Fruit fly (Drosophila melanogaster) whole organism, pupa: ENCODE results near the gene CG1532.

Source experiments
- CG10348 ChIP-seq: fragments of 200-800 bp; sonication (Bioruptor generic); IDR thresholded peaks from 2 replicates; pipeline ENCODE4 v1.3.6; 2022; ENCODE audit warnings: missing biosample characterization, missing genetic modification characterization
- CG12605 ChIP-seq: fragments of 200-800 bp; sonication (Bioruptor generic); IDR thresholded peaks from 2 replicates; pipeline ENCODE4 v1.3.6; 2022; ENCODE audit warnings: missing biosample characterization, missing genetic modification characterization
- CG13204 ChIP-seq: fragments of 200-800 bp; sonication (Bioruptor generic); optimal IDR thresholded peaks from 2 replicates; lab custom pipeline; 2018; ENCODE audit warnings: missing biosample characterization, mild to moderate bottlenecking, missing genetic modification characterization, moderate library complexity
- CG14655 ChIP-seq: fragments of 200-800 bp; sonication (Bioruptor generic); optimal IDR thresholded peaks from 3 replicates; lab custom pipeline; 2017; ENCODE audit warnings: mild to moderate bottlenecking, missing biosample characterization, missing genetic modification reagents, missing genetic modification characterization
- CG15710 ChIP-seq: fragments of 200-800 bp; sonication (Bioruptor generic); optimal IDR thresholded peaks from 2 replicates; lab custom pipeline; 2018; ENCODE audit warnings: missing biosample characterization, mild to moderate bottlenecking, missing genetic modification characterization, moderate library complexity
- CG17806 ChIP-seq: fragments of 200-800 bp; sonication (Bioruptor generic); optimal IDR thresholded peaks from 2 replicates; lab custom pipeline; 2018; ENCODE audit warnings: missing biosample characterization, mild to moderate bottlenecking, missing genetic modification characterization, moderate library complexity
- CG32121 ChIP-seq: fragments of 200-800 bp; sonication (Bioruptor generic); IDR thresholded peaks from 2 replicates; pipeline ENCODE4 v1.3.6; 2022; ENCODE audit warnings: missing biosample characterization, missing genetic modification characterization
- CG34367 ChIP-seq: fragments of 200-800 bp; sonication (Bioruptor generic); optimal IDR thresholded peaks from 2 replicates; lab custom pipeline; 2018; ENCODE audit warnings: missing biosample characterization, mild to moderate bottlenecking, missing genetic modification characterization
- CG4496 ChIP-seq: fragments of 200-800 bp; sonication (Bioruptor generic); IDR thresholded peaks from 3 replicates; pipeline ENCODE4 v1.3.6; 2022; ENCODE audit warnings: missing biosample characterization, missing genetic modification characterization
- CG8159 ChIP-seq: fragments of 200-800 bp; sonication (Bioruptor generic); optimal IDR thresholded peaks from 3 replicates; lab custom pipeline; 2018; ENCODE audit warnings: missing biosample characterization, mild to moderate bottlenecking, missing genetic modification characterization, moderate library complexity
- CG8301 ChIP-seq: fragments of 200-800 bp; sonication (Bioruptor generic); optimal IDR thresholded peaks from 2 replicates; lab custom pipeline; 2018; ENCODE audit warnings: missing biosample characterization, mild to moderate bottlenecking, missing genetic modification characterization
- CG9948 ChIP-seq: fragments of 200-800 bp; sonication (Bioruptor generic); optimal IDR thresholded peaks from 2 replicates; lab custom pipeline; 2018; ENCODE audit warnings: missing biosample characterization, mild to moderate bottlenecking, missing genetic modification characterization, moderate library complexity
- D1 ChIP-seq: fragments of 200-800 bp; sonication (Bioruptor generic); optimal IDR thresholded peaks from 2 replicates; lab custom pipeline; 2018; ENCODE audit warnings: missing biosample characterization, mild to moderate bottlenecking, missing genetic modification characterization, moderate library complexity
- EcR ChIP-seq: fragments of 200-800 bp; sonication (Bioruptor generic); optimal IDR thresholded peaks from 3 replicates; lab custom pipeline; 2019; ENCODE audit warnings: missing biosample characterization, missing genetic modification characterization, mild to moderate bottlenecking, moderate library complexity, missing genetic modification reagents
- Ets98B ChIP-seq: fragments of 200-800 bp; sonication (Bioruptor generic); IDR thresholded peaks from 2 replicates; pipeline ENCODE4 v1.3.6; 2022; ENCODE audit warnings: missing biosample characterization, missing genetic modification characterization
- Pif1A ChIP-seq: fragments of 200-800 bp; sonication (Bioruptor generic); optimal IDR thresholded peaks from 3 replicates; lab custom pipeline; 2016; ENCODE audit warnings: missing biosample characterization, missing genetic modification characterization
- Pif1B ChIP-seq: fragments of 200-800 bp; sonication (Bioruptor generic); optimal IDR thresholded peaks from 3 replicates; lab custom pipeline; 2016; ENCODE audit warnings: missing biosample characterization, missing genetic modification characterization
- Snoo ChIP-seq: fragments of 200-800 bp; sonication (Bioruptor generic); optimal IDR thresholded peaks from 3 replicates; lab custom pipeline; 2017; ENCODE audit warnings: missing biosample characterization, mild to moderate bottlenecking, missing genetic modification characterization, inconsistent platforms
- fd96Ca ChIP-seq: fragments of 200-800 bp; sonication (Bioruptor generic); IDR thresholded peaks from 3 replicates; pipeline ENCODE4 v1.3.6; 2022; ENCODE audit warnings: missing biosample characterization, missing genetic modification characterization
- gl ChIP-seq: fragments of 200-800 bp; sonication (Bioruptor generic); optimal IDR thresholded peaks from 2 replicates; lab custom pipeline; 2018; ENCODE audit warnings: missing biosample characterization, mild to moderate bottlenecking, missing genetic modification characterization
- rn ChIP-seq: fragments of 200-800 bp; sonication (Bioruptor generic); IDR thresholded peaks from 2 replicates; pipeline ENCODE4 v1.3.6; 2022; ENCODE audit warnings: missing biosample characterization, missing genetic modification characterization

Gene CG1532

DNA sequence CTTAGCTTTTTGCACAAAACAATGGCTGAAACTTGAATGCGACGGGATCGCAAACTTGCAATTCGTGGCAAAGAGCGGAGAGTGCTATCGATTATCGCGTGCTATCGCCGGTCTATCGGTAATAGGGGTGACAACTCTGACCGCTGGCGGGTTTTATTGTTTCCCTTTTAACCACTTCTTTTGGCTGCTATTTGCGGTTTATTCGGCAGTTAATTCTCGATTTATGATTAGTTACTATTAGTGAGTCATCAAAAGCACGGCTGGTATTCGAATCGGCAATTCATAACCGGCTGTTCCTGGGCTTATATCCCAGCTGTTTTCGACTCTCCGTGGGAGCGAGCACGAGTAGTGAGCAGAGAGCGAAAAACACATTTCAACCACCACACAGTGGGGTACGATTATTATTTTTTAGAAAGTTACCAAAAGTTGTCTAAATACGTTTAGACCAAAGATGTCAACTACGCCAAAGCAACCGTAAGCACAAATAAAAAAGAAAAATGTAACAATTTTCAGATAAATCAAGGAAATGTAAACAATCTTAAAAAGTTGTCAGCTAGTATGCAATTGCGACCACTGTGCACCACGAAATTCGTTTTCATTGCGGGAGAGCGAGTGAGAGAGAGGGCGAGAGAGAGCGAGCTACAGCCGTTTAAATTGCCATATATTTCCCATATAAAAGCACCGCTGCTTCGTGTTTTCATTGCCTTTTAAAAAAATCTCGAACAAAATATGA lies 25.9 kb upstream of the CG1532 start, which contains the start of the genes Stt3A and bves:
Gene Stt3A, minus strand, starts transcription at position 89 of the 733 bp plus-strand sequence.
Gene bves, plus strand, starts transcription at position 115 of the 733 bp plus-strand sequence.
- peak; percentile 97 for TF ChIP-seq CG15710
- peak; percentile 99 for TF ChIP-seq Pif1B (GFP tag; lab: Kevin White, UChicago)
- peak; percentile 93 for TF ChIP-seq D1
- peak; percentile 97 for TF ChIP-seq CG9948 (tag; lab: Kevin White, UChicago)
- peak; percentile 98 for TF ChIP-seq CG17806 (tag; lab: Kevin White, UChicago)
- TF ChIP-seq CG4496 (GFP tag; lab: Robert Waterston, UW) = peak; percentile 99
- peak; percentile 98 for TF ChIP-seq CG12605 (GFP tag; lab: Robert Waterston, UW)
- peak; percentile 97 for TF ChIP-seq CG8159 (tag; lab: Kevin White, UChicago)
- peak; percentile 98 for TF ChIP-seq CG8301 (tag; lab: Kevin White, UChicago)
- TF ChIP-seq CG14655 (GFP tag; lab: Kevin White, UChicago) = peak; percentile 98
- peak; percentile 86 for TF ChIP-seq rn (GFP tag; lab: Robert Waterston, UW)
- peak; percentile 97 for TF ChIP-seq gl (tag; lab: Kevin White, UChicago)
- peak; percentile 98 for TF ChIP-seq fd96Ca (GFP tag; lab: Robert Waterston, UW)
- TF ChIP-seq CG32121 (GFP tag; lab: Robert Waterston, UW) = peak; percentile 97
- peak; percentile 99 for TF ChIP-seq Snoo (tag; lab: Kevin White, UChicago)
- TF ChIP-seq CG13204 (GFP tag; lab: Kevin White, UChicago) = peak; percentile 96
- TF ChIP-seq EcR (GFP tag; lab: Kevin White, UChicago) = peak; percentile 71
- TF ChIP-seq CG10348 (GFP tag; lab: Robert Waterston, UW) = peak; percentile 76
- TF ChIP-seq Ets98B (GFP tag; lab: Robert Waterston, UW) = peak; percentile 97
- peak; percentile 99 for TF ChIP-seq Pif1A (GFP tag; lab: Kevin White, UChicago)
- TF ChIP-seq CG34367 = peak; percentile 98

- TF ChIP-seq CG9948 (tag; lab: Kevin White, UChicago) (peak; percentile 13), CG14655 (GFP tag; lab: Kevin White, UChicago) (peak; percentile 26), CG17806 (tag; lab: Kevin White, UChicago) (peak; percentile 28), rn (GFP tag; lab: Robert Waterston, UW) (no peak), gl (tag; lab: Kevin White, UChicago) (peak; percentile 56), CG34367 (peak; percentile 66), D1 (no peak), CG10348 (GFP tag; lab: Robert Waterston, UW) (no peak), CG13204 (GFP tag; lab: Kevin White, UChicago) (peak; percentile 65), fd96Ca (GFP tag; lab: Robert Waterston, UW) (peak; percentile 54; the same call in 1 of the 3 replicates), CG8159 (tag; lab: Kevin White, UChicago) (peak; percentile 45), CG4496 (GFP tag; lab: Robert Waterston, UW) (peak; percentile 80), CG8301 (tag; lab: Kevin White, UChicago) (peak; percentile 27), Snoo (tag; lab: Kevin White, UChicago) (peak; percentile 86), CG32121 (GFP tag; lab: Robert Waterston, UW) (no peak), Pif1B (GFP tag; lab: Kevin White, UChicago) (peak; percentile 58), Pif1A (GFP tag; lab: Kevin White, UChicago) (peak; percentile 70), CG12605 (GFP tag; lab: Robert Waterston, UW) (peak; percentile 78), Ets98B (GFP tag; lab: Robert Waterston, UW) (peak; percentile 38; the same call in 1 of the 2 replicates), CG15710 (peak; percentile 47), EcR (GFP tag; lab: Kevin White, UChicago) (peak; percentile 40)
Observed at dm6 chrX:21053099-21053715, 25.0 kb upstream of the CG1532 start.

DNA sequence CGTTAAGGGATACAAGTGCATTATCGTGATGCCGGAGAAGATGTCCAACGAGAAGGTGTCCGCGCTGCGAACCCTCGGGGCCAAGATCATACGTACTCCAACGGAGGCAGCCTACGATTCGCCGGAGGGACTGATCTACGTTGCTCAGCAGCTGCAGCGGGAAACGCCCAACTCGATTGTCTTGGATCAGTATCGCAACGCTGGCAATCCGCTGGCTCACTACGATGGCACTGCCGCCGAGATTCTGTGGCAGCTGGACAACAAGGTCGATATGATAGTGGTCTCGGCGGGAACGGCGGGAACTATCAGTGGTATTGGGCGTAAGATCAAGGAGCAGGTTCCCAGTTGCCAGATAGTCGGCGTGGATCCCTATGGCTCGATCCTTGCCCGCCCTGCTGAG lies 19.6 kb upstream of the CG1532 start:
- TF ChIP-seq CG10348 (GFP tag; lab: Robert Waterston, UW) = no peak
- no peak for TF ChIP-seq Ets98B (GFP tag; lab: Robert Waterston, UW)
- no peak for TF ChIP-seq Pif1B (GFP tag; lab: Kevin White, UChicago)
- TF ChIP-seq CG13204 (GFP tag; lab: Kevin White, UChicago) = no peak
- TF ChIP-seq Pif1A (GFP tag; lab: Kevin White, UChicago) = no peak
- TF ChIP-seq D1 = no peak
- TF ChIP-seq EcR (GFP tag; lab: Kevin White, UChicago) = no peak
- no peak for TF ChIP-seq fd96Ca (GFP tag; lab: Robert Waterston, UW)
- no peak for TF ChIP-seq Snoo (tag; lab: Kevin White, UChicago)

DNA sequence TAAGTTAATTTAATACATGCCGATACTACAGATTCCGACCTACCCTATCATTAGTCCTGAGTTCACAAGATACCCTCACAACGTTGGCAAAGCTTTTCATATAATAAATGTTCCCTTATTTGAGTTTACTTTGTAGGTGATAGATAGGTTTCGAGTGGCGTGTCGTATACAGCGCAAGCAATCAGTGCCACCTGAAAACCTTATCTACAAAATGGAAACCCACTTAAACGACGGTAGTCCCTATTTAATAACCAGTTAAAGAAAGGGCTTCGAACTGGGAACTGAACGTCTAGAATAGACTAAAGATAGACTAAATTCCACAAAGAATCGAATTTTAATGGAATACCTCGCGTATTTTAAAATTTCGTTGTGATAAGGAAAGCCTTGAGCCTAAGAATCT lies 18.0 kb upstream of the CG1532 start:
- TF ChIP-seq CG10348 (GFP tag; lab: Robert Waterston, UW) = no peak
- no peak for TF ChIP-seq CG32121 (GFP tag; lab: Robert Waterston, UW)
- TF ChIP-seq CG8301 (tag; lab: Kevin White, UChicago) = no peak
- TF ChIP-seq Pif1A (GFP tag; lab: Kevin White, UChicago) = no peak
- TF ChIP-seq CG15710 = no peak
- no peak for TF ChIP-seq EcR (GFP tag; lab: Kevin White, UChicago)
- TF ChIP-seq D1 = no peak
- no peak for TF ChIP-seq fd96Ca (GFP tag; lab: Robert Waterston, UW)
- TF ChIP-seq CG12605 (GFP tag; lab: Robert Waterston, UW) = no peak
- TF ChIP-seq CG8159 (tag; lab: Kevin White, UChicago) = no peak
- TF ChIP-seq Snoo (tag; lab: Kevin White, UChicago) = no peak
- no peak for TF ChIP-seq Ets98B (GFP tag; lab: Robert Waterston, UW)
- no peak for TF ChIP-seq CG9948 (tag; lab: Kevin White, UChicago)
